Fruit fly (Drosophila melanogaster) whole organism, embryonic: ENCODE measurements around the gene CG7006.

ENCODE experiments used
- CG10147 ChIP-seq: fragments of 200-800 bp; sonication (Bioruptor generic); optimal IDR thresholded peaks from 2 replicates; lab custom pipeline; 2019; ENCODE audit warnings: missing biosample characterization, mild to moderate bottlenecking, missing genetic modification characterization, moderate library complexity
- CG10267 ChIP-seq: fragments of 200-800 bp; sonication (Bioruptor generic); optimal IDR thresholded peaks from 2 replicates; lab custom pipeline; 2018; ENCODE audit warnings: missing biosample characterization, mild to moderate bottlenecking, missing genetic modification characterization, moderate library complexity
- CG10366 ChIP-seq: fragments of 200-800 bp; sonication (Bioruptor generic); IDR thresholded peaks from 2 replicates; pipeline ENCODE4 v1.3.6; 2022; ENCODE audit warnings: missing biosample characterization, missing genetic modification characterization
- CG12942 ChIP-seq: fragments of 200-800 bp; sonication (Bioruptor generic); optimal IDR thresholded peaks from 3 replicates; lab custom pipeline; 2016; ENCODE audit warnings: missing biosample characterization, missing genetic modification characterization
- CG16863 ChIP-seq: fragments of 200-800 bp; sonication (Bioruptor generic); optimal IDR thresholded peaks from 3 replicates; lab custom pipeline; 2016; ENCODE audit warnings: missing biosample characterization, missing genetic modification characterization
- CG2120 ChIP-seq: fragments of 200-800 bp; sonication (Bioruptor generic); optimal IDR thresholded peaks from 3 replicates; lab custom pipeline; 2016; ENCODE audit warnings: missing biosample characterization, missing genetic modification characterization
- CG4730 ChIP-seq: fragments of 200-800 bp; sonication (Bioruptor generic); IDR thresholded peaks from 2 replicates; pipeline ENCODE4 v1.3.6; 2022; ENCODE audit warnings: missing biosample characterization, missing genetic modification characterization
- CG4854 ChIP-seq: fragments of 200-800 bp; sonication (Bioruptor generic); optimal IDR thresholded peaks from 2 replicates; lab custom pipeline; 2016; ENCODE audit warnings: missing biosample characterization, missing genetic modification characterization, inconsistent platforms
- CG6175 ChIP-seq: fragments of 200-800 bp; sonication (Bioruptor generic); IDR thresholded peaks from 3 replicates; pipeline ENCODE4 v1.3.6; 2022; ENCODE audit warnings: missing biosample characterization, missing genetic modification characterization
- CG6254 ChIP-seq: fragments of 200-800 bp; sonication (Bioruptor generic); optimal IDR thresholded peaks from 3 replicates; lab custom pipeline; 2017; ENCODE audit warnings: mild to moderate bottlenecking, missing biosample characterization, missing genetic modification reagents, missing genetic modification characterization
- CG6813 ChIP-seq: fragments of 200-800 bp; sonication (Bioruptor generic); optimal IDR thresholded peaks from 2 replicates; lab custom pipeline; 2017; ENCODE audit warnings: missing biosample characterization, missing genetic modification characterization, mild to moderate bottlenecking, moderate library complexity, missing genetic modification reagents
- CG7928 ChIP-seq: fragments of 200-800 bp; sonication (Bioruptor generic); optimal IDR thresholded peaks from 2 replicates; lab custom pipeline; 2017; ENCODE audit warnings: missing biosample characterization, mild to moderate bottlenecking, missing genetic modification characterization
- CG8944 ChIP-seq: fragments of 200-800 bp; sonication (Bioruptor generic); optimal IDR thresholded peaks from 3 replicates; lab custom pipeline; 2016; ENCODE audit warnings: missing biosample characterization, missing genetic modification characterization
- Elba2 ChIP-seq: fragments of 200-800 bp; sonication (Bioruptor generic); optimal IDR thresholded peaks from 3 replicates; lab custom pipeline; 2016; ENCODE audit warnings: missing biosample characterization, missing genetic modification characterization
- HLH54F ChIP-seq: fragments of 200-800 bp; sonication (Bioruptor generic); optimal IDR thresholded peaks from 3 replicates; lab custom pipeline; 2016; ENCODE audit warnings: missing biosample characterization, missing genetic modification characterization
- Jarid2 ChIP-seq: fragments of 200-800 bp; sonication (Bioruptor generic); optimal IDR thresholded peaks from 3 replicates; lab custom pipeline; 2017; ENCODE audit warnings: mild to moderate bottlenecking, missing biosample characterization, missing genetic modification reagents, missing genetic modification characterization
- Med ChIP-seq: fragments of 200-800 bp; sonication (Bioruptor generic); peaks from one replicate; lab custom pipeline; 2016; ENCODE audit warnings: missing biosample characterization, missing genetic modification characterization, mild to moderate bottlenecking, inconsistent platforms, moderate library complexity
- Mrtf ChIP-seq: fragments of 200-800 bp; sonication (Bioruptor generic); IDR thresholded peaks from 3 replicates; pipeline ENCODE4 v1.3.6; 2022; ENCODE audit warnings: missing biosample characterization, missing genetic modification characterization
- Neu2 ChIP-seq: fragments of 200-800 bp; sonication (Bioruptor generic); optimal IDR thresholded peaks from 3 replicates; lab custom pipeline; 2016; ENCODE audit warnings: missing biosample characterization, missing genetic modification characterization, borderline replicate concordance
- Nf-YA ChIP-seq: fragments of 200-800 bp; sonication (Bioruptor generic); IDR thresholded peaks from 2 replicates; pipeline ENCODE4 v1.3.6; 2022; ENCODE audit warnings: missing biosample characterization, missing genetic modification characterization
- Pdp1 ChIP-seq, 2 experiments: fragments of 200-800 bp; sonication (Bioruptor generic); optimal IDR thresholded peaks; 3 replicates each; lab custom pipeline; 2016; ENCODE audit warnings: missing biosample characterization in 2 of 2, missing genetic modification characterization in 2 of 2, mild to moderate bottlenecking in 1 of 2, moderate library complexity in 1 of 2
- Scr ChIP-seq: fragments of 200-800 bp; sonication (Bioruptor generic); IDR thresholded peaks from 2 replicates; pipeline ENCODE4 v1.3.6; 2022; ENCODE audit warnings: missing biosample characterization, missing genetic modification characterization; ENCODE audit not compliant: partially characterized antibody
- Ssrp ChIP-seq: fragments of 200-800 bp; sonication (Bioruptor generic); optimal IDR thresholded peaks from 2 replicates; lab custom pipeline; 2018; ENCODE audit warnings: missing biosample characterization, mild to moderate bottlenecking, missing genetic modification characterization, moderate library complexity
- ab ChIP-seq: fragments of 200-800 bp; sonication (Bioruptor generic); optimal IDR thresholded peaks from 2 replicates; lab custom pipeline; 2016; ENCODE audit warnings: missing biosample characterization, missing genetic modification characterization
- bcd ChIP-seq: fragments of 200-800 bp; sonication (Bioruptor generic); optimal IDR thresholded peaks from 2 replicates; lab custom pipeline; 2017; ENCODE audit warnings: missing biosample characterization, mild to moderate bottlenecking, missing genetic modification characterization
- bigmax ChIP-seq: fragments of 200-800 bp; sonication (Bioruptor generic); optimal IDR thresholded peaks from 2 replicates; lab custom pipeline; 2018; ENCODE audit warnings: missing biosample characterization, mild to moderate bottlenecking, missing genetic modification characterization
- bowl ChIP-seq: fragments of 200-800 bp; sonication (Bioruptor generic); IDR thresholded peaks from 2 replicates; pipeline ENCODE4 v1.3.6; 2022; ENCODE audit warnings: missing biosample characterization, missing genetic modification characterization
- cad ChIP-seq: fragments of >200 bp; optimal IDR thresholded peaks from 2 replicates; lab custom pipeline; 2017; ENCODE audit warnings: missing biosample characterization, missing genetic modification characterization
- caup ChIP-seq: fragments of 200-800 bp; sonication (Bioruptor generic); optimal IDR thresholded peaks from 3 replicates; lab custom pipeline; 2017; ENCODE audit warnings: missing biosample characterization, mild to moderate bottlenecking, missing genetic modification characterization, moderate library complexity; ENCODE audit not compliant: severe bottlenecking
- chif ChIP-seq, 2 experiments: fragments of 200-800 bp; sonication (Bioruptor generic); optimal IDR thresholded peaks; 3 replicates each; lab custom pipeline; 2016; ENCODE audit warnings: missing biosample characterization in 2 of 2, missing genetic modification characterization in 2 of 2
- crol ChIP-seq: fragments of 200-800 bp; sonication (Bioruptor generic); IDR thresholded peaks from 2 replicates; pipeline ENCODE4 v1.3.6; 2022; ENCODE audit warnings: missing biosample characterization, missing genetic modification characterization
- disco-r ChIP-seq: fragments of 200-800 bp; sonication (Bioruptor generic); optimal IDR thresholded peaks from 2 replicates; lab custom pipeline; 2016; ENCODE audit warnings: missing biosample characterization, missing genetic modification characterization
- dpn ChIP-seq, 2 experiments: fragments of 200-800 bp; sonication (Bioruptor generic); optimal IDR thresholded peaks; 3 replicates each; lab custom pipeline; 2016; ENCODE audit warnings: missing biosample characterization in 2 of 2, missing genetic modification characterization in 2 of 2
- ems ChIP-seq: fragments of 200-800 bp; sonication (Bioruptor generic); optimal IDR thresholded peaks from 3 replicates; lab custom pipeline; 2016; ENCODE audit warnings: missing biosample characterization, missing genetic modification characterization
- fd96Cb ChIP-seq: fragments of 200-800 bp; sonication (Bioruptor generic); optimal IDR thresholded peaks from 2 replicates; lab custom pipeline; 2018; ENCODE audit warnings: missing biosample characterization, mild to moderate bottlenecking, missing genetic modification characterization, moderate library complexity
- ftz-f1 ChIP-seq: fragments of 200-800 bp; sonication (Bioruptor generic); optimal IDR thresholded peaks from 2 replicates; lab custom pipeline; 2016; ENCODE audit warnings: missing biosample characterization, missing genetic modification characterization
- fu2 ChIP-seq: fragments of 200-800 bp; sonication (Bioruptor generic); optimal IDR thresholded peaks from 2 replicates; lab custom pipeline; 2016; ENCODE audit warnings: missing biosample characterization, missing genetic modification characterization
- grau ChIP-seq: fragments of 200-800 bp; optimal IDR thresholded peaks from 3 replicates; lab custom pipeline; 2019; ENCODE audit warnings: missing biosample characterization, mild to moderate bottlenecking, missing genetic modification characterization, moderate library complexity
- gsb ChIP-seq: fragments of 200-800 bp; sonication (Bioruptor generic); IDR thresholded peaks from 2 replicates; pipeline ENCODE4 v1.3.6; 2022; ENCODE audit warnings: missing biosample characterization, missing genetic modification characterization
- ham ChIP-seq: fragments of 200-800 bp; sonication (Bioruptor generic); IDR thresholded peaks from 2 replicates; pipeline ENCODE4 v1.3.6; 2022; ENCODE audit warnings: missing biosample characterization, missing genetic modification characterization
- jigr1 ChIP-seq: fragments of 200-800 bp; sonication (Bioruptor generic); IDR thresholded peaks from 3 replicates; pipeline ENCODE4 v1.3.6; 2022; ENCODE audit warnings: missing biosample characterization, missing genetic modification characterization
- lilli ChIP-seq: fragments of 200-800 bp; sonication (Bioruptor generic); optimal IDR thresholded peaks from 3 replicates; lab custom pipeline; 2016; ENCODE audit warnings: missing biosample characterization, missing genetic modification characterization
- org-1 ChIP-seq: fragments of 200-800 bp; sonication (Bioruptor generic); optimal IDR thresholded peaks from 2 replicates; lab custom pipeline; 2017; ENCODE audit warnings: missing biosample characterization, missing genetic modification characterization
- phol ChIP-seq: fragments of 200-800 bp; sonication (Bioruptor generic); optimal IDR thresholded peaks from 3 replicates; lab custom pipeline; 2018; ENCODE audit warnings: missing biosample characterization, mild to moderate bottlenecking, missing genetic modification characterization, moderate library complexity
- prd ChIP-seq, 3 experiments: fragments of >200 bp in 2 of 3; fragments of 200-800 bp in 1 of 3; sonication (Bioruptor generic) in 1 of 3; optimal IDR thresholded peaks in 2 of 3; IDR thresholded peaks in 1 of 3; 2 replicates in 2 of 3; 3 replicates in 1 of 3; pipeline versions ENCODE4 v1.3.6 to Lab custom; 2017 to 2022; ENCODE audit warnings: missing biosample characterization in 1 of 3, missing genetic modification characterization in 1 of 3
- pum ChIP-seq: fragments of 200-800 bp; sonication (Bioruptor generic); optimal IDR thresholded peaks from 2 replicates; lab custom pipeline; 2016; ENCODE audit warnings: missing biosample characterization, missing genetic modification characterization
- sim ChIP-seq: fragments of 200-800 bp; sonication (Bioruptor generic); IDR thresholded peaks from 2 replicates; pipeline ENCODE4 v1.3.6; 2022; ENCODE audit warnings: missing biosample characterization, missing genetic modification characterization
- tgo ChIP-seq: fragments of 200-800 bp; sonication (Bioruptor generic); IDR thresholded peaks from 3 replicates; pipeline ENCODE4 v1.3.6; 2022; ENCODE audit warnings: missing biosample characterization, missing genetic modification characterization
- unpg ChIP-seq: fragments of 200-800 bp; sonication (Bioruptor generic); optimal IDR thresholded peaks from 3 replicates; lab custom pipeline; 2018; ENCODE audit warnings: missing biosample characterization, mild to moderate bottlenecking, missing genetic modification characterization, moderate library complexity
- vfl ChIP-seq: fragments of 200-800 bp; sonication (Bioruptor generic); optimal IDR thresholded peaks from 2 replicates; lab custom pipeline; 2016; ENCODE audit warnings: missing biosample characterization, missing genetic modification characterization
- zfh1 ChIP-seq: fragments of 200-800 bp; sonication (Bioruptor generic); IDR thresholded peaks from 3 replicates; pipeline ENCODE4 v1.3.6; 2022; ENCODE audit warnings: missing biosample characterization, missing genetic modification characterization

The CG7006 gene

dm6 chr3R:24876843-24877457 lies 26.5 kb downstream of the CG7006 start, which contains the start of the genes CG11089 and CG31381 (continued):
- TF ChIP-seq CG4730 (GFP tag; lab: Robert Waterston, UW) (no peak), Scr (GFP tag; lab: Robert Waterston, UW) (0 out of 2 replicates have a peak, but pooled peaks have one; percentile 4), unpg (no peak), ab (no peak), CG10267 (peak; percentile 45), CG7928 (GFP tag; lab: Kevin White, UChicago) (no peak), Elba2 (GFP tag; lab: Kevin White, UChicago) (peak; percentile 13), CG8944 (GFP tag; lab: Kevin White, UChicago) (no peak), Neu2 (GFP tag; lab: Kevin White, UChicago) (no peak), tgo (no peak), bigmax (GFP tag; lab: Kevin White, UChicago) (no peak), zfh1 (GFP tag; lab: Robert Waterston, UW) (no peak), CG10147 (GFP tag; lab: Kevin White, UChicago) (no peak), crol (GFP tag; lab: Robert Waterston, UW) (no peak), CG10366 (GFP tag; lab: Robert Waterston, UW) (no peak), disco-r (GFP tag; lab: Kevin White, UChicago) (no peak), prd (optimal IDR thresholded peaks at IDR 0.05; lab: Kevin White, UChicago) (no peak), prd (GFP tag; IDR thresholded peaks at IDR 0.05; lab: Robert Waterston, UW) (no peak), chif (GFP tag; optimal IDR thresholded peaks at IDR 0.05; lab: Kevin White, UChicago) (no peak), caup (GFP tag; lab: Kevin White, UChicago) (peak; percentile 45), Ssrp (tag; lab: Kevin White, UChicago) (no peak), Nf-YA (no peak), ham (no peak), bcd (GFP tag; lab: Kevin White, UChicago) (no peak), Med (GFP tag; lab: Kevin White, UChicago) (no peak), CG6813 (no peak), HLH54F (GFP tag; lab: Kevin White, UChicago) (no peak), CG12942 (no peak), ems (GFP tag; lab: Kevin White, UChicago) (no peak), lilli (GFP tag; lab: Kevin White, UChicago) (no peak), Jarid2 (GFP tag; lab: Kevin White, UChicago) (no peak), fd96Cb (no peak), ftz-f1 (GFP tag; lab: Kevin White, UChicago) (no peak), cad (GFP tag; lab: Kevin White, UChicago) (no peak), CG16863 (no peak), vfl (no peak), dpn (GFP tag; optimal IDR thresholded peaks at IDR 0.05; lab: Kevin White, UChicago) (no peak), CG2120 (no peak), pum (GFP tag; lab: Kevin White, UChicago) (no peak), grau (tag; lab: Kevin White, UChicago) (no peak), fu2 (GFP tag; lab: Kevin White, UChicago) (no peak), Mrtf (GFP tag; lab: Robert Waterston, UW) (no peak), bowl (GFP tag; lab: Robert Waterston, UW) (no peak), sim (GFP tag; lab: Robert Waterston, UW) (no peak), jigr1 (GFP tag; lab: Robert Waterston, UW) (no peak), org-1 (GFP tag; lab: Kevin White, UChicago) (no peak), CG4854 (GFP tag; lab: Kevin White, UChicago) (peak; percentile 97), CG6254 (GFP tag; lab: Kevin White, UChicago) (no peak), gsb (no peak), Pdp1 (GFP tag; optimal IDR thresholded peaks at IDR 0.05; lab: Kevin White, UChicago) (no peak), phol (tag; lab: Kevin White, UChicago) (peak; percentile 21), CG6175 (GFP tag; lab: Robert Waterston, UW) (no peak)
